Worm (Caenorhabditis elegans): ENCODE measurements around the gene fut-2.
"Not testable (repeated sequence)": the region's sequence is repeated elsewhere in the genome, so short reads cannot be mapped to it uniquely, and the experiment has no call there.

fut-2 gene

DNA sequence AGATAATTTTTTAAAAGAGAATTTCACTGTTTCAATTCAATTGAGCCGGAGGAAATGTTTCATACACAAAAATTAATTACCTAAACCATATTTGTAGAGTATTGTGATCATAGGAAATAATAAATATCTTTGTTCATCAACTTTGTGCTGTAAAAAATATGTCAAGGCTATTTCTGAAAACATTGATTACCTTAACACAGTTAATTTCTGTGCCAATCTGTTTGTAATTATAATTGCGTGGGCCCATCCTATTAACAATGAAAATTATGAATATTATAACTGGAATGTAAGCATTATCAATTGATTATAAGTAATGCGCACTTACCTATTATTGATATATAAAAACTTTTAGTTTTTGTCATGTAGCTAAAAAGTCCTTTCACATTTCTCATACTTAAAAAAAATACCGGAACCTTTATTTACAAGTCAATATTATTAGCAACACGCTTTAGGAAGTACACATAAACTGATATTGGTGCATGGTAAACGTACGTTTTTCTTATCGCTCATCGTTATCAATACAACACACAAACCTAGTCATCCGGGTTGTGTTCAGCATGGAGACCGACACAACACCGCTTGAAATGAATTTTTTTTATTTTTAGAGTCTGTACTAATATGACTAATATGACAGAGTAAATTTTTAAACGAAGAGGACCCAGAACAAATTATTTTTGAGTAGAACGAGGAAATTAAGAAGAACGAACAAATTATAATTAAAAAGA is at the start of gene fut-2:
fut-2 (minus strand) TSS at position 485 of the 725 bp plus-strand sequence.
- no peak for TF ChIP-seq unc-62 (GFP tag; optimal IDR thresholded peaks at IDR 0.05)

DNA sequence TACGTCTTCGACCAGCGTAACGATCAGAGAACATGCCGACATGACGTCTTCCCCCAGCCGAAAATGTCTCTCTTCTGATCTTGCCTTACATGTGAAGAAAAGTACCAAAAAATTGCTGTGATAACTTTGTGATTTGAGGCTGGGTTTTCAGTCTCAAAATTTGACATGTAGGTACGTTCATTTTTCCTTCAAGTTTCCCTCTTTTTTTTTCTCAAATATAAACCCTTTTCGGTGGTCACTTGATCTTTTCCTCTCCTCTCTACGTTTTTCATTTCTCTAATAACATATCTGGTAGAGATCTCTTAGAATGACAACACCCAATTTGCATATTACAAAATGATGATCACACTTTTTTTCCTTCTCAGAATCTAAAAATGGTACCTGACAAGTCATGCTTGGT is 46.2 kb upstream of the fut-2 start, which contains the start of gene nhr-37:
nhr-37 (plus strand) TSS at position 301 of the 400 bp plus-strand sequence.
- TF ChIP-seq unc-62 (GFP tag; optimal IDR thresholded peaks at IDR 0.05), result no peak

DNA sequence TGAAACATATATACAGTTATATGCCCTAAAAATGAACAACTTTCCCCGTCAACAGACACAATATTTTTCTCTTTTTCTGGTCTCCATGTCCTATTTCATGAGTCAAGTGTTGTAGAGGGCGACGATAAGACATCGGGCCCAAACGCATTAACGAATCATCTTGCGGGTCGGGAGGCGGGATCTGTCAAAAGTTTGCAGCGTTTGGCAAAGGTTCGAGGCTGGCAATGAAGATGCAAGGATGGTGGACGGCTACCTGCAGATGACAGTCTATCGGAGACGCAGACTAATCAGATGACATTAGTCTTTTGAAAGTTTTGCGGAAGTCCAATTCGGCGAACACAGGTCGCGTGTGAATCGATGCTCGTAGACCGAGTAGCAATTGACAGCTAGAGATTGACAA is 45.1 kb upstream of the fut-2 start:
- TF ChIP-seq unc-62 (GFP tag; optimal IDR thresholded peaks at IDR 0.05), result no peak

DNA sequence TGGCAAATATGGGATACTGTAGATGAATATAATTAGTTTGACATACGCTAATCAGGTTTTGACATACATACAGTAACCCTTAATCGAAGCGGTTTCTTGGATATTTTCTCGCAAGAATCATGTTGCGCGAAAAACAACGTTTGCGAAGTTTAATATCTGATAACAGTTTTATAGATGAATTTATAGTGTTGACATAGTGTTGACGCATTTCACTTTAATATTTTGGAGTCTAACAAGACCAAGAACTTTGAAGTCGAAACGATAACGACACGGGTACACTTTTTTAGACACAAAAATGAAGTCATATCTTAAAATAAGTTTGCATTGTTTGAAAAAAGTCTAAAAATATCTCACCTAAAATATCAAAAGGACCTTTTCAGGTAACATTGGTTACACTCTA is 40.6 kb upstream of the fut-2 start:
- no peak for TF ChIP-seq unc-62 (GFP tag; optimal IDR thresholded peaks at IDR 0.05)

DNA sequence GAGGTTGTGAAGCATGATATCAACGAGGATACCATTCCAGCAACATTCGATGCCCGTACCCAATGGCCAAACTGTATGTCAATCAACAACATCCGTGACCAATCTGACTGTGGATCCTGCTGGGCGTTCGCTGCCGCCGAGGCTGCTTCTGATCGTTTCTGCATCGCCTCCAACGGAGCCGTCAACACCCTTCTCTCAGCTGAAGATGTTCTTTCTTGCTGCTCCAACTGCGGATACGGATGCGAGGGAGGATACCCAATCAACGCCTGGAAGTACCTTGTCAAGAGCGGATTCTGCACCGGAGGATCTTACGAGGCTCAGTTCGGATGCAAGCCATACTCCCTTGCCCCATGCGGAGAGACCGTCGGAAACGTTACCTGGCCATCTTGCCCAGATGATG is 39.3 kb upstream of the fut-2 start:
- TF ChIP-seq unc-62 (GFP tag; optimal IDR thresholded peaks at IDR 0.05), result no peak

DNA sequence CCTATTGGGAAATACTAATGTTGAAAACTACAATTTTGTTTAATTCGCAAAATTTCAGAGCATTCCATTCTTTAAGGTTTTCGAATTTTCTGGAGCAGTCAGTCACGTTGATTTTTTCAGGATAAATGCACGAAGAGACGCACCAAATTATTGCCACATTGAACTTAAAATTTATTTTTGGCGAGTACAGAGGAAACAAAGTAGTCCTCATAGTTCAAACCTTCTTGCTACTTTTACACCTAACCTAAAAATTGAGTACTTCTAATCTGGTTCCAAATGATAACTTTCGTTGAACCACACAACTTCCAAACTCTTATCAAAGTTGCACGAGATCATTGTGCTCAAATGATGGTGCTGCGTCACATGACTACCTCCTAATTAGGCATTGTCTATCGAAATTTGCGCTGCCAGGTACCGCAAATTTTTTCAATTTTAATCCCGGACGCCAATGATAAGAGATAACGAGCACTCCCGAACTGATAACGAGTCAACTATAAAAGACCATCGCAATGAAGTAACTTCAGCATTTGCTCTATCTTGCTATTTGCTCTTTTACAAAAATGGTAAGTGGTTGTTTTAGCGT is 38.6 kb upstream of the fut-2 start, which contains the start of gene cpr-4:
cpr-4 (plus strand) TSS at position 523 of the 583 bp plus-strand sequence.
- no peak for TF ChIP-seq unc-62 (GFP tag; optimal IDR thresholded peaks at IDR 0.05)

DNA sequence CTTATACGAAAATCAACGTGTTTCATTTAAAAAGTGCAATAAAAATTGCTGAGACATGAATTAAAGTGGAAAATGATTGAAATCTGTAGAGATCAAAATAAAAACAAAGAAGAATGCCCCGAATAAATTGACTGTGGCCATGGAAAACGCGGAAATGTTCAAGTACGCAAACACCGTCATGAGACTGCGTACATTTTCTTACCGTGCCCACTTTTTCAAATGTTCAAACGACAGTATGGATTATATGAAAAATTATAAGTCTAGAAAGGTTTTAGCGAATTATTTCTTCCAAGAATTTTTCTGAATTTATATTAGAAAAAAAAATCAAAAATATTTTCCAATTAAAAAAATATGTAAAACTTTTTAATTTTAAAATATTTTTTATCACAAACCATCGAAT is 35.8 kb upstream of the fut-2 start:
- no peak for TF ChIP-seq unc-62 (GFP tag; optimal IDR thresholded peaks at IDR 0.05)

DNA sequence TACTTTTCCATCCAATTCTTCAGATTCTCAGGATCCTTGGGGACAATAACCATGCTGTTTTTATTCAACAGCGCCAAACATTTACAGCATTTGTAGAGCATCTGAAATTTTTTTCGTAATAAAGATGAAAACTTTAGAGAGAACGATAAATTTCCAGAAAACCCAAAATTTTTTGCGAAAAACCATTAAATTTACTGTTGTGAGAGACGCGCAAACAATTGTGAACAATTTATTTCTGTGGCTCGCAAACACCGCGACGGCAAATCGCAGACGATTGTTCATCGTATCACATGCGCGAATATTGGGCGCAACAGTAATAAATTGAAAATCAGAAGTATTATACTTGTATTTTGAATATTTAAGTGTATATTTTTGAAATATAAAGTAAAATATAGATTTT is 35.4 kb upstream of the fut-2 start, which contains the start of gene gon-14:
gon-14 (minus strand) TSS at position 101 of the 400 bp plus-strand sequence.
- no peak for TF ChIP-seq unc-62 (GFP tag; optimal IDR thresholded peaks at IDR 0.05)

DNA sequence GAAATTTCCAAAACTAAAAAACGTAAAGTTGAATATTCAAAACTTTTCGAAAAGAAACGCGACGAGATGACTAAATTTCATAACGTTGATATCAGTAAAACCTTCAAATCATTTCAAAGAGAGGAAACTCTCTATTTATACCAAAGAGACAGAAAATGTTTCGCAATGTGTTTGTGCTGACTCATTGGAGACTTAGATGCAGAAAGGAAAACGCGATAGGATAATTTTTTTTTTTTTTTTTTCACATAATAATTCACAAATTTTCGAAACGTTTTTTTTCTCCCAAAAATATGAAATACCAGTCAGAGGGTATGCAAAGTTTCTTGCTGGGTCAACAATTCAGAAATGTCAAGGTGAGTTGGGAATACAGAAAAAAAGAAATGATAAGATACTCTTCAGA is 30.5 kb upstream of the fut-2 start:
- no peak for TF ChIP-seq unc-62 (GFP tag; optimal IDR thresholded peaks at IDR 0.05)

DNA sequence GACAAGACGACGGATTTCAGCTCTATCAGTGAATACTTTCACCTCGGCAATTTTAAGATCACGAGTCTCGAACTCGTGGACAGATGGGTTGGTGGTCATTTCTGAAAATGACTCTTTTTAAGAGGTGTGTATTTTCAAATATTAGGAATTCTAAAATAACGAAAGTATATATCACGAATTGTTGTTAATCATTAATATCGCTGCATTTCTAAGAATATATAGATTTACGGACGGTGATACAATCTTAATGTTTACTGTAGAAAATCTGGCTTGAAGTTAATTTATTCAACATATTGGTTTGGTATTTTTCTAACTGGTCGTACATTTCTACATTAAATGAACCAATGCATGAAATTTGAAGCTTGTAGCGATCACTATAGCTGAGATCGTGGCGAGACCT is 29.6 kb upstream of the fut-2 start, which contains the start of gene ZK1055.7:
ZK1055.7 (minus strand) TSS at position 101 of the 400 bp plus-strand sequence.
- TF ChIP-seq unc-62 (GFP tag; optimal IDR thresholded peaks at IDR 0.05), result no peak

DNA sequence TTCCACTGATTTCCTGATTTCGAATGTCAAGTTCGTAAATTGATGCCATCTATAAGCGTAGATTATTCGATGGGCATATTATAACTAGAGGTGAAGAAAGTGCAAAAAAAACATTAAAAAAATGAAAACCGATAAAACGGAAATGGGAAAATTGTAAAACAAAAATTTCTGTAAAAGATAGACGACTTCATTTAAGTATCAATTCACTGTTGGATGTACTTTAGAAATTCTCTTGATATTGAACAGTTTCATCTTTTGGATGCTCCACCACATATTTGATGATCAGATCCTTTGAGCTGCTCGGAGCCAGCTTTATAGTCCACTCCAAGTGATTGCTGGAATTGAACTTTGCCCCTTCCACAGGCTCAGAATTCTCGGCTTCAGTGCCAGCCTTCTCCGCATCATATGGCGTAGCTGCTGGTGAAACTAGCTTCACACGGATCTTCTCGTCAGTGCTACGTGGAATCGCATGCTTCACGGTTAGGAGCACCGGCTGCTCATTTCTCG is 26.9 kb upstream of the fut-2 start, which contains the start of gene ZK1055.6:
ZK1055.6 (minus strand) TSS at position 51 of the 507 bp plus-strand sequence.
- TF ChIP-seq unc-62 (GFP tag; optimal IDR thresholded peaks at IDR 0.05), result no peak

DNA sequence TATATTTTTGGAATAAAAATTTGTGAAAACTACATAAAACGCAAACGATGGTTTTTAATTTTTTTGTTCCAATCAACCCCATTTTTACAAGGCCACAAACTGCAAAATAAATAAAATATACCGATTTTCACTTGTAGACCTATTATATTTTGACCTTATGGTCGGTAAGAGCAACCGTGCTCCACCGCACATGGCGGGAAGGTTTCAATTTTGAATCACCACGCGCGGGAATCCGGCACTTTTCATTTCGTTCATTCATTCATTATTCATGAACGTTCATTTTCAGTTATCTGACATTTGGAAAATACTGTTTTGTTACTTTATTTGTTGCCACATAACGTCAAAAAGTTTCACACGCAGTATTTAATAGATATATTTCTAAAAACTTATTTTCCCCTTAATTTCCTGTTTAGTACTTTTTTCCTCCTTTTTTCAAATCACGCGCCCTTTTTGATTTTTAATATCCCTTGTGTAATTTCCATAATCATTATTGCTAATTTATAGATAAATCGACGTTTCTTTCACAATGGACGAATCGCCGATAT is 18.1 kb upstream of the fut-2 start, which contains the start of gene hcp-1:
hcp-1 (plus strand) TSS at position 495 of the 545 bp plus-strand sequence.
- no peak for TF ChIP-seq unc-62 (GFP tag; optimal IDR thresholded peaks at IDR 0.05)

DNA sequence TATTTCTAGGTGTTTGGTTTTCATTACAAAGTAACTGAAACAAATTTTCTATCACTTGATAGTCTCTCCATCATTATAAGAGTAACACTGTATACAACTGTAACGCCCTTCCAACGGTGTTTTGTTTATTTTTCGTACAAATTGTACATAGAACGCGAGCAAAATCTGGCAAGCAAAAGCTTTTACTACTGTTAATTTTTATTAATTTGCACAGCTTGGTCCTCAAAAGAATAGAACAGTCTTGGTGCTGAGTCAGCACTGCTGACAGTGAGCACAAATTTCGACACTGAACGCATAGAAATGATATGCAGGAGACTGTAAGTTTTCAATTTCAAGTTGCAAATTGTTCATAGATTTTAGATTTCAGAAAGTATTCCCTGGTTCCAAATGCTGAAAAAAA is 14.6 kb upstream of the fut-2 start, which contains the start of gene ZK1055.2:
ZK1055.2 (plus strand) TSS at position 301 of the 400 bp plus-strand sequence.
- no peak for TF ChIP-seq unc-62 (GFP tag; optimal IDR thresholded peaks at IDR 0.05)

DNA sequence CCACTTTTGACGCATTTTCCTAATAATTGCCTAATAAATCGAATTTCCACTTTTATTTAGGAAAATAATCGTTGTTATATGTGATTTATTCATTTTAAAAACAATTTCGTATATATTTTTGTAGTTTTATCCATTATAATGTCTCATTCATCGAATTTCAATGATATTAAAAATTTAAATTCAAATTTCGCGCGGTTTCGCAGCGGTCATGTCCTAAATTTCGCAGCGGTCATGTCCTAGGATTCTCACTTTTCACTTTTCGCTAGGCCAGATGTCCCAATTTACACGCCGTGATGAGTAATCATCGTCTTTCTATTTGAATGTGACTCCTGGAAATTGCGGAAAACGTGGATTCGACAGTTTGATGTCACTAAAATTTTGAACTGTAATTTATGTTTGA is 6.1 kb upstream of the fut-2 start, which contains the start of gene ZK1055.4:
ZK1055.4 (plus strand) TSS at position 301 of the 400 bp plus-strand sequence.
- TF ChIP-seq unc-62 (GFP tag; optimal IDR thresholded peaks at IDR 0.05), result not testable (repeated sequence)

DNA sequence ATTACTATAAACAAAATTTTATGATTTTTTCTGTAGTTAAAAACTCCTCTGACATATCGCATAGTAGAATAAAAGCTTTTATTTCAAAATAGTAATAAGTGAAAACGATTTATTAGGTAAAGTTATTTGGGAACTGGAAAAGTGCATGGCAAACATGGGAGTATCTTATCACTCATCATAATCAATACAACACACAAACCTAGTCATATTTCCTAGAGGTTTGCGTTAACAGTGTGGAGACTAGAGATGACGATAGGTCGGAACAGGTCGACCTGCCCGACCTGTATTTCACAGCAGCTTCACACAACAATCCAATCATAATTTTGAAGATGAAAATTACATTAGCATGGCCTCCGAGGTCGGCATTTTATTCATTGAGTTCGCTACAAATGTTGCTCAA is 4.3 kb upstream of the fut-2 start, which contains the start of gene EGAP9.3:
EGAP9.3 (minus strand) TSS at position 131 of the 400 bp plus-strand sequence.
- TF ChIP-seq unc-62 (GFP tag; optimal IDR thresholded peaks at IDR 0.05), result no peak

DNA sequence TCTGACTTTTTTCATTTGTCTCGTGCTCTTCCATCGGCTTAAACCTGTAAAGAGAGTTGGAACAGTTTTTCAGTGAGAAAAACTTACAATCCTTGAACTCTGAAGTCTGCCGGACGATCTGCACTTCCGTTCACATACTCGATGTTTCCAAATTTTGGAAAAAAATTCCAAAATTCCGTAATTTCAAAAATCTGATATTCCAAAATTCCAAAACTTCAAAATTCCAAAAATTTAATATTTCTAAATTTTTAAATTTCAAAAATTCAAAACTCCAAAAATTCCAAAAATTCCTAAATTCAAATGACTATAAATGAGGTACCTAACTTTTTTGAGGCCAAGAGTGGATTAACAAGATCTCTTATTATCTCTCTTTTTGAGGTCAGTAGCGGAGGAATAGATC is 877 bp upstream of the fut-2 start, which contains the start of gene EGAP9.4:
EGAP9.4 (plus strand) TSS at position 301 of the 400 bp plus-strand sequence.
- TF ChIP-seq unc-62 (GFP tag; optimal IDR thresholded peaks at IDR 0.05), result no peak

Data from whole organism, dauer.